In genomic region chrIII:5878215-5878614, ce11 we compare ENCODE assay signal across 6 worm cellular contexts.
TF ChIP-seq lines count a peak whose summit lies in the region.

Gene mig-21 (minus strand): TSS chrIII:5878380.
Gene F01F1.2 (plus strand): TSS chrIII:5878554.

TF ChIP-seq in whole organism, L1 larva, 84 proteins besides CTCF, POLR2A, EP300 and RAD21:
- TF ChIP-seq blmp-1 (tag; optimal IDR thresholded peaks at IDR 0.05; lab: Kevin White, UChicago) (peak; percentile 96), grh-1 (GFP tag; IDR thresholded peaks at IDR 0.05; lab: Robert Waterston, UW) (no peak), ceh-90 (tag; optimal IDR thresholded peaks at IDR 0.05; lab: Kevin White, UChicago) (no peak), skn-1 (tag; optimal IDR thresholded peaks at IDR 0.05; lab: Kevin White, UChicago) (no peak), pqm-1 (tag; optimal IDR thresholded peaks at IDR 0.05; lab: Kevin White, UChicago) (no peak), dpl-1 (GFP tag; optimal IDR thresholded peaks at IDR 0.05; lab: Kevin White, UChicago) (peak in 1 of 3 experiments; percentile 16), ztf-11 (tag; optimal IDR thresholded peaks at IDR 0.05; lab: Kevin White, UChicago) (no peak), lsy-2 (tag; optimal IDR thresholded peaks at IDR 0.05; lab: Kevin White, UChicago) (peak in 1 of 2 experiments; percentile 87), elt-3 (tag; optimal IDR thresholded peaks at IDR 0.05; lab: Kevin White, UChicago) (no peak), efl-1 (optimal IDR thresholded peaks at IDR 0.05; lab: Kevin White, UChicago) (no peak), efl-1 (GFP tag; optimal IDR thresholded peaks at IDR 0.05 in 1 of 2; lab: Kevin White, UChicago) (peak in 1 of 2 experiments; percentile 82), fkh-8 (tag; optimal IDR thresholded peaks at IDR 0.05; lab: Kevin White, UChicago) (no peak), lin-15B (tag; optimal IDR thresholded peaks at IDR 0.05; lab: Kevin White, UChicago) (no peak), nhr-11 (tag; optimal IDR thresholded peaks at IDR 0.05; lab: Kevin White, UChicago) (no peak), nhr-90 (tag; optimal IDR thresholded peaks at IDR 0.05; lab: Kevin White, UChicago; ENCODE audit: poor library complexity) (no peak)

TF ChIP-seq in whole organism, L2 larva, 48 proteins besides CTCF, POLR2A, EP300 and RAD21 (continues in another document):
- no peak for TF ChIP-seq sma-3 (GFP tag; optimal IDR thresholded peaks at IDR 0.05; lab: Kevin White, UChicago)
- peak; percentile 8 for TF ChIP-seq nhr-25 (tag; optimal IDR thresholded peaks at IDR 0.05; lab: Kevin White, UChicago)
- TF ChIP-seq unc-55 (GFP tag; optimal IDR thresholded peaks at IDR 0.05; lab: Kevin White, UChicago) = peak; percentile 15
- no peak for TF ChIP-seq mbf-1 (tag; optimal IDR thresholded peaks at IDR 0.05; lab: Kevin White, UChicago)
- peak; percentile 52 for TF ChIP-seq blmp-1 (tag; optimal IDR thresholded peaks at IDR 0.05; lab: Kevin White, UChicago; ENCODE audit: insufficient read depth)
- TF ChIP-seq mab-5 (tag; optimal IDR thresholded peaks at IDR 0.05; lab: Kevin White, UChicago) = no peak
- no peak for TF ChIP-seq lin-39 (tag; optimal IDR thresholded peaks at IDR 0.05; lab: Kevin White, UChicago)
- TF ChIP-seq ztf-1 (GFP tag; conservative IDR thresholded peaks at IDR 0.05; lab: Robert Waterston, UW) = no peak
- no peak for TF ChIP-seq nhr-6 (tag; optimal IDR thresholded peaks at IDR 0.05; lab: Kevin White, UChicago)
- TF ChIP-seq unc-39 (tag; optimal IDR thresholded peaks at IDR 0.05; lab: Kevin White, UChicago) = no peak
- TF ChIP-seq nhr-77 (tag; optimal IDR thresholded peaks at IDR 0.05; lab: Kevin White, UChicago) = no peak
- TF ChIP-seq ztf-11 (tag; optimal IDR thresholded peaks at IDR 0.05; lab: Kevin White, UChicago) = no peak
- no peak for TF ChIP-seq mdl-1 (tag; optimal IDR thresholded peaks at IDR 0.05; lab: Kevin White, UChicago)
- no peak for TF ChIP-seq peb-1 (tag; optimal IDR thresholded peaks at IDR 0.05; lab: Kevin White, UChicago)
- no peak for TF ChIP-seq lin-11 (tag; optimal IDR thresholded peaks at IDR 0.05; lab: Kevin White, UChicago)
- TF ChIP-seq ama-1 (optimal IDR thresholded peaks at IDR 0.05; lab: Kevin White, UChicago) = no peak

TF ChIP-seq in whole organism, L3 larva, 47 proteins besides CTCF, POLR2A, EP300 and RAD21:
- TF ChIP-seq sea-2 (GFP tag; optimal IDR thresholded peaks at IDR 0.05; lab: Kevin White, UChicago) (no peak), unc-39 (tag; optimal IDR thresholded peaks at IDR 0.05; lab: Kevin White, UChicago) (no peak), nhr-43 (tag; optimal IDR thresholded peaks at IDR 0.05; lab: Kevin White, UChicago; ENCODE audit: poor library complexity, severe bottlenecking) (no peak), elt-2 (tag; optimal IDR thresholded peaks at IDR 0.05; lab: Kevin White, UChicago) (no peak), fos-1 (tag; optimal IDR thresholded peaks at IDR 0.05; lab: Kevin White, UChicago) (no peak), nfya-1 (tag; optimal IDR thresholded peaks at IDR 0.05; lab: Kevin White, UChicago; ENCODE audit: insufficient read depth) (peak; percentile 34), pha-4 (tag; optimal IDR thresholded peaks at IDR 0.05; lab: Kevin White, UChicago) (peak; percentile 12), lin-15B (tag; optimal IDR thresholded peaks at IDR 0.05; lab: Kevin White, UChicago) (peak; percentile 27), ztf-4 (tag; optimal IDR thresholded peaks at IDR 0.05; lab: Kevin White, UChicago) (no peak)

TF ChIP-seq in whole organism, L4 larva, 104 proteins besides CTCF, POLR2A, EP300 and RAD21:
- TF ChIP-seq lin-38 (GFP tag; IDR thresholded peaks at IDR 0.05; lab: Robert Waterston, UW) (peak; percentile 49; the same call in 1 of the 2 replicates), mes-2 (tag; optimal IDR thresholded peaks at IDR 0.05; lab: Kevin White, UChicago; ENCODE audit: poor library complexity, severe bottlenecking) (peak; percentile 31), lsy-2 (tag; optimal IDR thresholded peaks at IDR 0.05; lab: Kevin White, UChicago) (peak in 1 of 2 experiments; percentile 75), dmd-8 (GFP tag; IDR thresholded peaks at IDR 0.05; lab: Robert Waterston, UW) (no peak)

TF ChIP-seq in whole organism, mixed stage, embryonic, 35 proteins besides CTCF, POLR2A, EP300 and RAD21:
- peak; percentile 62 for TF ChIP-seq lsy-2 (tag; optimal IDR thresholded peaks at IDR 0.05; lab: Kevin White, UChicago)
- TF ChIP-seq mls-2 (tag; optimal IDR thresholded peaks at IDR 0.05; lab: Kevin White, UChicago) = no peak

TF ChIP-seq in whole organism, young adult, 124 proteins besides CTCF, POLR2A, EP300 and RAD21:
- peak; percentile 88; the same call in 1 of the 2 replicates for TF ChIP-seq hmg-1.2 (GFP tag; IDR thresholded peaks at IDR 0.05; lab: Robert Waterston, UW)
- no peak for TF ChIP-seq F37B4.10 (GFP tag; IDR thresholded peaks at IDR 0.05; lab: Robert Waterston, UW)
- TF ChIP-seq lsl-1 (GFP tag; optimal IDR thresholded peaks at IDR 0.05; lab: Kevin White, UChicago) = peak; percentile 25
- no peak for TF ChIP-seq ztf-6 (GFP tag; IDR thresholded peaks at IDR 0.05; lab: Robert Waterston, UW)
- TF ChIP-seq cebp-1 (GFP tag; IDR thresholded peaks at IDR 0.05; lab: Robert Waterston, UW) = no peak
- peak; percentile 29 for TF ChIP-seq cebp-1 (tag; optimal IDR thresholded peaks at IDR 0.05; lab: Kevin White, UChicago)
